Fruit fly (Drosophila melanogaster): ENCODE measurements around the gene Herc4.

dm6 chr3L:1366879-1367650 lies 53.6 kb downstream of the Herc4 start:
- peak; percentile 58 for TF ChIP-seq CG8119 (GFP tag; IDR thresholded peaks at IDR 0.05)
- TF ChIP-seq Gug (GFP tag; IDR thresholded peaks at IDR 0.05): no peak
- no peak for TF ChIP-seq spab (GFP tag; optimal IDR thresholded peaks at IDR 0.05)
- no peak for TF ChIP-seq CG4318 (GFP tag; optimal IDR thresholded peaks at IDR 0.05)
- TF ChIP-seq CG15336 (GFP tag; IDR thresholded peaks at IDR 0.05): peak; percentile 56
- no peak for TF ChIP-seq CG10669 (GFP tag; optimal IDR thresholded peaks at IDR 0.05)
- TF ChIP-seq OdsH (GFP tag; optimal IDR thresholded peaks at IDR 0.05): no peak
- no peak for TF ChIP-seq CG11762 (GFP tag; optimal IDR thresholded peaks at IDR 0.05; ENCODE audit: insufficient read depth)
- no peak for TF ChIP-seq fd59A (GFP tag; optimal IDR thresholded peaks at IDR 0.05)
- no peak for TF ChIP-seq CG6276 (GFP tag; optimal IDR thresholded peaks at IDR 0.05)
- no peak for TF ChIP-seq CG8319 (GFP tag; optimal IDR thresholded peaks at IDR 0.05)
